Worm (Caenorhabditis elegans) whole organism, L1 larva: Measurements from ENCODE around the gene fbxl-3.

Source experiments
- C04F5.9 ChIP-seq: sonication (generic microtip); optimal IDR thresholded peaks from 2 replicates; lab custom pipeline; 2016; ENCODE audit warnings: missing genetic modification characterization, missing compliant biosample characterization
- C16A3.4 ChIP-seq: fragments of 150-350 bp; optimal IDR thresholded peaks from 2 replicates; lab custom pipeline; 2014; ENCODE audit warnings: missing biosample characterization, missing genetic modification characterization
- aha-1 ChIP-seq: fragments of 150-350 bp; optimal IDR thresholded peaks from 2 replicates; lab custom pipeline; 2014; ENCODE audit warnings: missing biosample characterization, missing genetic modification characterization
- aly-2 ChIP-seq: fragments of 150-350 bp; optimal IDR thresholded peaks from 2 replicates; lab custom pipeline; 2014; ENCODE audit warnings: missing biosample characterization, missing genetic modification characterization
- ama-1 ChIP-seq: fragments of 150-350 bp; optimal IDR thresholded peaks from 2 replicates; lab custom pipeline; 2014
- blmp-1 ChIP-seq: fragments of 150-350 bp; optimal IDR thresholded peaks from 2 replicates; lab custom pipeline; 2014; ENCODE audit warnings: missing biosample characterization, missing genetic modification characterization
- ceh-82 ChIP-seq, 3 experiments: fragments of 150-350 bp in 1 of 3; sonication (generic microtip) in 2 of 3; optimal IDR thresholded peaks; 2 replicates each; lab custom pipeline; 2014 to 2017; ENCODE audit warnings: missing biosample characterization in 3 of 3, missing genetic modification characterization in 3 of 3
- ceh-90 ChIP-seq: sonication (generic microtip); optimal IDR thresholded peaks from 2 replicates; lab custom pipeline; 2016; ENCODE audit warnings: missing genetic modification characterization, missing compliant biosample characterization
- dpl-1 ChIP-seq, 3 experiments: fragments of 150-350 bp in 2 of 3; sonication (generic microtip) in 1 of 3; optimal IDR thresholded peaks; 2 replicates each; lab custom pipeline; 2014 to 2017; ENCODE audit warnings: missing biosample characterization in 3 of 3, missing genetic modification characterization in 3 of 3, missing genetic modification reagents in 3 of 3
- dsc-1 ChIP-seq: sonication (generic microtip); optimal IDR thresholded peaks from 2 replicates; lab custom pipeline; 2016; ENCODE audit warnings: mild to moderate bottlenecking, missing genetic modification characterization, missing compliant biosample characterization
- efl-3 ChIP-seq: fragments of 200-800 bp; sonication (Bioruptor generic); optimal IDR thresholded peaks from 2 replicates; lab custom pipeline; 2018; ENCODE audit warnings: mild to moderate bottlenecking, missing genetic modification characterization, missing compliant biosample characterization
- egl-27 ChIP-seq, 2 experiments: fragments of 150-350 bp in 1 of 2; sonication (generic microtip); optimal IDR thresholded peaks; 3 replicates each; lab custom pipeline; 2017 to 2018; ENCODE audit warnings: missing biosample characterization in 2 of 2, missing genetic modification characterization in 2 of 2, missing genetic modification reagents in 2 of 2
- elt-2 ChIP-seq: sonication (generic microtip); optimal IDR thresholded peaks from 2 replicates; lab custom pipeline; 2016; ENCODE audit warnings: missing genetic modification characterization, mild to moderate bottlenecking, inconsistent platforms, missing compliant biosample characterization, missing genetic modification reagents
- ets-5 ChIP-seq: fragments of 200-800 bp; sonication (Bioruptor generic); IDR thresholded peaks from 2 replicates; pipeline ENCODE4 v1.3.6; 2022; ENCODE audit warnings: missing genetic modification characterization, missing compliant biosample characterization
- fkh-4 ChIP-seq: sonication (generic microtip); optimal IDR thresholded peaks from 2 replicates; lab custom pipeline; 2016; ENCODE audit warnings: missing compliant biosample characterization, missing genetic modification characterization, borderline replicate concordance
- hpl-2 ChIP-seq: fragments of 150-350 bp; optimal IDR thresholded peaks from 2 replicates; lab custom pipeline; 2014; ENCODE audit warnings: missing biosample characterization, missing genetic modification reagents, missing genetic modification characterization
- irx-1 ChIP-seq: sonication (generic microtip); optimal IDR thresholded peaks from 2 replicates; lab custom pipeline; 2016; ENCODE audit warnings: missing genetic modification characterization, missing compliant biosample characterization
- jun-1 ChIP-seq: fragments of 150-350 bp; optimal IDR thresholded peaks from 2 replicates; lab custom pipeline; 2014; ENCODE audit warnings: missing biosample characterization, missing genetic modification reagents, missing genetic modification characterization
- lin-15B ChIP-seq: fragments of 150-350 bp; sonication (generic microtip); optimal IDR thresholded peaks from 3 replicates; lab custom pipeline; 2014; ENCODE audit warnings: missing biosample characterization, missing genetic modification characterization
- lin-35 ChIP-seq, 2 experiments: fragments of 150-350 bp; optimal IDR thresholded peaks; 2 replicates each; lab custom pipeline; 2014; ENCODE audit warnings: missing biosample characterization in 2 of 2, missing genetic modification characterization in 2 of 2, missing genetic modification reagents in 2 of 2
- lin-39 ChIP-seq: fragments of 150-350 bp; optimal IDR thresholded peaks from 2 replicates; lab custom pipeline; 2014; ENCODE audit warnings: missing biosample characterization, missing genetic modification reagents, missing genetic modification characterization
- lir-3 ChIP-seq: sonication (generic microtip); optimal IDR thresholded peaks from 2 replicates; lab custom pipeline; 2016; ENCODE audit warnings: mild to moderate bottlenecking, missing genetic modification characterization, moderate library complexity, missing compliant biosample characterization; ENCODE audit not compliant: poor library complexity
- lsy-2 ChIP-seq, 2 experiments: fragments of 150-350 bp; optimal IDR thresholded peaks; 2 replicates each; lab custom pipeline; 2014; ENCODE audit warnings: missing biosample characterization in 2 of 2, missing genetic modification characterization in 2 of 2
- nhr-20 ChIP-seq: sonication (generic microtip); optimal IDR thresholded peaks from 2 replicates; lab custom pipeline; 2016; ENCODE audit warnings: mild to moderate bottlenecking, missing genetic modification characterization, missing compliant biosample characterization
- nhr-28 ChIP-seq: fragments of 150-350 bp; optimal IDR thresholded peaks from 2 replicates; lab custom pipeline; 2014; ENCODE audit warnings: missing biosample characterization, missing genetic modification characterization
- nhr-47 ChIP-seq: sonication (generic microtip); optimal IDR thresholded peaks from 2 replicates; lab custom pipeline; 2016; ENCODE audit warnings: mild to moderate bottlenecking, missing genetic modification characterization, moderate library complexity, missing compliant biosample characterization
- nhr-71 ChIP-seq: sonication (generic microtip); optimal IDR thresholded peaks from 2 replicates; lab custom pipeline; 2016; ENCODE audit warnings: mild to moderate bottlenecking, missing genetic modification characterization, moderate library complexity, missing compliant biosample characterization
- nhr-76 ChIP-seq: sonication (generic microtip); optimal IDR thresholded peaks from 2 replicates; lab custom pipeline; 2017; ENCODE audit warnings: missing biosample characterization, missing genetic modification characterization
- nhr-77 ChIP-seq: fragments of 150-350 bp; optimal IDR thresholded peaks from 2 replicates; lab custom pipeline; 2014; ENCODE audit warnings: missing biosample characterization, missing genetic modification characterization
- nhr-85 ChIP-seq: sonication (generic microtip); peaks from one replicate; lab custom pipeline; 2016; ENCODE audit warnings: missing genetic modification characterization, inconsistent platforms, missing compliant biosample characterization
- nhr-90 ChIP-seq: sonication (generic microtip); optimal IDR thresholded peaks from 2 replicates; lab custom pipeline; 2016; ENCODE audit warnings: mild to moderate bottlenecking, missing genetic modification characterization, missing compliant biosample characterization; ENCODE audit not compliant: poor library complexity
- pax-3 ChIP-seq: fragments of 200-800 bp; sonication (Bioruptor generic); optimal IDR thresholded peaks from 2 replicates; lab custom pipeline; 2018; ENCODE audit warnings: mild to moderate bottlenecking, missing genetic modification characterization, moderate library complexity, missing compliant biosample characterization
- skn-1 ChIP-seq: fragments of 150-350 bp; optimal IDR thresholded peaks from 2 replicates; lab custom pipeline; 2014; ENCODE audit warnings: missing biosample characterization, missing genetic modification characterization
- snu-23 ChIP-seq: sonication (generic microtip); optimal IDR thresholded peaks from 2 replicates; lab custom pipeline; 2016; ENCODE audit warnings: missing genetic modification characterization, missing compliant biosample characterization
- sptf-1 ChIP-seq: fragments of 150-350 bp; optimal IDR thresholded peaks from 2 replicates; lab custom pipeline; 2014; ENCODE audit warnings: missing biosample characterization, missing genetic modification characterization
- sup-37 ChIP-seq: fragments of 200-800 bp; sonication (Bioruptor generic); optimal IDR thresholded peaks from 2 replicates; lab custom pipeline; 2018; ENCODE audit warnings: mild to moderate bottlenecking, missing genetic modification characterization, missing compliant biosample characterization
- swsn-7 ChIP-seq: sonication (generic microtip); optimal IDR thresholded peaks from 2 replicates; lab custom pipeline; 2016; ENCODE audit warnings: missing genetic modification characterization, missing compliant biosample characterization
- tlp-1 ChIP-seq: fragments of 150-350 bp; optimal IDR thresholded peaks from 2 replicates; lab custom pipeline; 2014; ENCODE audit warnings: missing biosample characterization, missing genetic modification characterization
- unc-130 ChIP-seq: fragments of 150-350 bp; optimal IDR thresholded peaks from 2 replicates; lab custom pipeline; 2017; ENCODE audit warnings: missing biosample characterization, missing genetic modification characterization, inconsistent platforms
- unc-62 ChIP-seq: fragments of 150-350 bp; optimal IDR thresholded peaks from 2 replicates; lab custom pipeline; 2014; ENCODE audit warnings: missing biosample characterization, missing genetic modification reagents, missing genetic modification characterization
- unc-86 ChIP-seq: sonication (generic microtip); optimal IDR thresholded peaks from 2 replicates; lab custom pipeline; 2016; ENCODE audit warnings: missing genetic modification characterization, missing compliant biosample characterization
- unc-98 ChIP-seq: fragments of 200-800 bp; sonication (Bioruptor generic); IDR thresholded peaks from 2 replicates; pipeline ENCODE4 v1.3.6; 2022; ENCODE audit warnings: missing genetic modification characterization, missing compliant biosample characterization
- vab-15 ChIP-seq: sonication (generic microtip); optimal IDR thresholded peaks from 2 replicates; lab custom pipeline; 2017; ENCODE audit warnings: missing genotype, mild to moderate bottlenecking, missing genetic modification characterization, missing compliant biosample characterization
- xbp-1 ChIP-seq: sonication (generic microtip); optimal IDR thresholded peaks from 2 replicates; lab custom pipeline; 2016; ENCODE audit warnings: missing genetic modification characterization, missing compliant biosample characterization
- ztf-4 ChIP-seq: fragments of 150-350 bp; optimal IDR thresholded peaks from 2 replicates; lab custom pipeline; 2014; ENCODE audit warnings: missing biosample characterization, missing genetic modification characterization

Gene fbxl-3

ce11 chrII:5426054-5426453, 27.4 kb upstream of the fbxl-3 start (continued):
- TF ChIP-seq xbp-1 (tag; lab: Kevin White, UChicago) = peak; percentile 19
- peak; percentile 17 for TF ChIP-seq skn-1 (tag; lab: Kevin White, UChicago)
- TF ChIP-seq unc-130 = no peak
- peak; percentile 12 for TF ChIP-seq lir-3 (tag; lab: Kevin White, UChicago)

DNA sequence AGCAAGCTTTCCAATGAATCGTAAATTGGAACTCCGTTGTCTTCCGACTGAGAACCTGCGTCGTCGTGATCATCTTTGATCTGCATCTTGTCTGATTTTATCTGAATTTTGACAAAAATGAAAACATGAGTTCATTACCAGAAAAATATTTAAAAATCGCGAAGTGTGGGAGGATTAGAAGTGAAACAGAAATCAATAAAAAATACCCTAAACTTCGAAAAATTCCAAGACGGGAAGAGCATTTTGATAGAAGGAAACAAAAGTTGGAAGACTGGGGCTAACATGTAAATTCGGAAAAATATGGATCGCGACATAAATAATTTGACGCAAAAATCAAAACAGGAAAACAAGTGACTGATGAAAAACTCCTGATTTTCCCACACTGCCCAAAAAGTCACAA, 26.9 kb upstream of the fbxl-3 start, which contains the start of gene F07F6.8:
F07F6.8 (minus strand) TSS at position 101 of the 400 bp plus-strand sequence.
- TF ChIP-seq dsc-1 (tag; lab: Kevin White, UChicago) (no peak), sup-37 (no peak), nhr-90 (tag; lab: Kevin White, UChicago) (no peak), aly-2 (no peak), C16A3.4 (tag; lab: Kevin White, UChicago) (no peak), C04F5.9 (no peak), lir-3 (tag; lab: Kevin White, UChicago) (no peak), pax-3 (tag; lab: Kevin White, UChicago) (no peak), swsn-7 (tag; lab: Kevin White, UChicago) (no peak), nhr-71 (no peak), nhr-76 (tag; lab: Kevin White, UChicago) (no peak), sptf-1 (tag; lab: Kevin White, UChicago) (no peak), elt-2 (tag; lab: Kevin White, UChicago) (no peak), nhr-28 (tag; lab: Kevin White, UChicago) (no peak), tlp-1 (tag; lab: Kevin White, UChicago) (no peak), nhr-77 (no peak), ztf-4 (no peak), vab-15 (tag; lab: Kevin White, UChicago) (no peak)
- TF ChIP-seq, all 84 proteins: peak for 0

DNA sequence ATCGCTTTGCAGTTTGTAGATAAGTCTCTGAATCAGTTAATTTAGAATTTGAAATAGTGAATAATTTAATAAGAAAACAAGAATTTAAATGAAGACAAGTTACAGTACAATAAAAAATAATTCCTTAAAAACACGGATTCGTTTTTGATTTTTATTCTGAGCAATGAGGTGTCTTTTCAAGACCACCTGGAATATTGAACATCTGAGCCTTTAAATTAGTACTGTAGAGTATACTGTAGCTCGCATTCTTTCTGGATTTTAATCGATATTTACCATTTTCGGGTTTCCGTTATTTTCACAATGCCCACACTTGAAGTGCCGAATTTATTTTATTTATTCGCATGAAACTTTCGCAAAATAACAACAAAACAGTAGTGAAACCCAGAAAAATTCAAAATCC, 25.1 kb upstream of the fbxl-3 start, which contains the start of gene F07F6.7:
F07F6.7 (minus strand) TSS at position 27 of the 400 bp plus-strand sequence.
- TF ChIP-seq nhr-85 (tag; lab: Kevin White, UChicago) (peak; percentile 51), aha-1 (tag; lab: Kevin White, UChicago) (no peak), snu-23 (GFP tag; lab: Kevin White, UChicago) (peak; percentile 6), nhr-71 (peak; percentile 32), lsy-2 (tag; optimal IDR thresholded peaks at IDR 0.05; lab: Kevin White, UChicago) (peak; percentile 8 to 20)

DNA sequence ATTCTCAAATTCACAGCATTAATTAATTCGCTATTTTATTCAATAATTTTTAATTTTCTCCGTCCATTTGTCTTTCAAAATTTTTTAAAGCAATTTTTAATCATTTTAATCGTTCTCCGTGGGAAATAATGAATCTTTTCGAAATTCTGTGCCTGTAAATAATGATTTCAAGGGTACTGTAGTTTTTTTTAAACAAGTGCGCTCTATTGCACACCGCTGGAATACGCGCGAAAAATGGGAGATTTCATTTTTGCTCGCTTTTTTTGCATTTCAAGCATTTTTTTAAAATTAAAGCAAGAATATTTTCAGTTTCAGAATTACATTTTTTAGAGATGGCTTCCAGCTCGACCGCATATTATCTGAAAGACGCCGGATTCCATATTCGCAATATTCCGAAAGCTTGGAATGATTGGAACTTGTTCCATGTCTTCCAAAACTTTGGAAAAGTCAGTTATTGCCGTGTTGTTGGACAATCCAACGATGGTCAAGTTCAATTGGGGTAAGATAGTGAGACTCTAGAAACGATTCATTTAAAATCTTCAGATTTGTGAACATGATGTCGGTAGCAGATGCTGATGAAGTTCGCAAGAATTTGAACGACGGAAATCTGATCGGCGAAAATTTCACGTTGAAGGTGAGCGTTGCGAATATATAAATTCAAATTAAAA, 22.4 kb upstream of the fbxl-3 start, which contains the start of gene tofu-6:
tofu-6 (plus strand) TSS at position 302 of the 668 bp plus-strand sequence.
- TF ChIP-seq efl-3 (GFP tag; lab: Kevin White, UChicago) = no peak
- no peak for TF ChIP-seq unc-98
- TF ChIP-seq ama-1 (lab: Kevin White, UChicago) = no peak
- no peak for TF ChIP-seq lin-39 (tag; lab: Kevin White, UChicago)
- TF ChIP-seq hpl-2 (GFP tag; lab: Kevin White, UChicago) = no peak
- no peak for TF ChIP-seq nhr-71
- no peak for TF ChIP-seq ceh-90 (tag; lab: Kevin White, UChicago)
- no peak for TF ChIP-seq irx-1 (tag; lab: Kevin White, UChicago)
- TF ChIP-seq vab-15 (tag; lab: Kevin White, UChicago) = no peak
- TF ChIP-seq ceh-82 (tag; optimal IDR thresholded peaks at IDR 0.05; lab: Kevin White, UChicago) = no peak
- peak; percentile 55 to 80 (median 62) for TF ChIP-seq dpl-1 (GFP tag; optimal IDR thresholded peaks at IDR 0.05; lab: Kevin White, UChicago)
- TF ChIP-seq unc-62 (GFP tag; lab: Kevin White, UChicago) = no peak
- TF ChIP-seq C04F5.9 = no peak
- no peak for TF ChIP-seq fkh-4 (tag; lab: Kevin White, UChicago)
- no peak for TF ChIP-seq dsc-1 (tag; lab: Kevin White, UChicago)
- no peak for TF ChIP-seq nhr-20
- peak; percentile 25 to 85 for TF ChIP-seq lin-35 (GFP tag; optimal IDR thresholded peaks at IDR 0.05; lab: Kevin White, UChicago)
- TF ChIP-seq blmp-1 (tag; lab: Kevin White, UChicago) = peak; percentile 30
- TF ChIP-seq xbp-1 (tag; lab: Kevin White, UChicago) = no peak
- TF ChIP-seq nhr-47 = no peak
- no peak for TF ChIP-seq nhr-28 (tag; lab: Kevin White, UChicago)
- TF ChIP-seq jun-1 (tag; lab: Kevin White, UChicago) = no peak
- TF ChIP-seq lin-15B (tag; lab: Kevin White, UChicago) = peak; percentile 10
- TF ChIP-seq C16A3.4 (tag; lab: Kevin White, UChicago) = peak; percentile 11
- TF ChIP-seq egl-27 (tag; optimal IDR thresholded peaks at IDR 0.05; lab: Kevin White, UChicago) = no peak
- TF ChIP-seq snu-23 (GFP tag; lab: Kevin White, UChicago) = no peak
- no peak for TF ChIP-seq elt-2 (tag; lab: Kevin White, UChicago)
- TF ChIP-seq skn-1 (tag; lab: Kevin White, UChicago) = no peak
- TF ChIP-seq unc-86 (tag; lab: Kevin White, UChicago) = no peak
- TF ChIP-seq ets-5 = no peak
